Worm (Caenorhabditis elegans) whole organism, L1 larva: ENCODE results near the gene srw-77.

Experiments
- C04F5.9 ChIP-seq: sonication (generic microtip); optimal IDR thresholded peaks from 2 replicates; lab custom pipeline; 2016; ENCODE audit warnings: missing genetic modification characterization, missing compliant biosample characterization
- Y116A8C.19 ChIP-seq: sonication (generic microtip); optimal IDR thresholded peaks from 2 replicates; lab custom pipeline; 2016; ENCODE audit warnings: missing compliant biosample characterization, missing genetic modification characterization, borderline replicate concordance
- ama-1 ChIP-seq: fragments of 150-350 bp; optimal IDR thresholded peaks from 2 replicates; lab custom pipeline; 2014
- blmp-1 ChIP-seq: fragments of 150-350 bp; optimal IDR thresholded peaks from 2 replicates; lab custom pipeline; 2014; ENCODE audit warnings: missing biosample characterization, missing genetic modification characterization
- ceh-82 ChIP-seq, 3 experiments: fragments of 150-350 bp in 1 of 3; sonication (generic microtip) in 2 of 3; optimal IDR thresholded peaks; 2 replicates each; lab custom pipeline; 2014 to 2017; ENCODE audit warnings: missing biosample characterization in 3 of 3, missing genetic modification characterization in 3 of 3
- ceh-88 ChIP-seq: fragments of 200-800 bp; sonication (Bioruptor generic); IDR thresholded peaks from 2 replicates; pipeline ENCODE4 v1.3.6; 2022; ENCODE audit warnings: missing genetic modification characterization, missing compliant biosample characterization
- dpl-1 ChIP-seq, 3 experiments: fragments of 150-350 bp in 2 of 3; sonication (generic microtip) in 1 of 3; optimal IDR thresholded peaks; 2 replicates each; lab custom pipeline; 2014 to 2017; ENCODE audit warnings: missing biosample characterization in 3 of 3, missing genetic modification characterization in 3 of 3, missing genetic modification reagents in 3 of 3
- dsc-1 ChIP-seq: sonication (generic microtip); optimal IDR thresholded peaks from 2 replicates; lab custom pipeline; 2016; ENCODE audit warnings: mild to moderate bottlenecking, missing genetic modification characterization, missing compliant biosample characterization
- efl-1 ChIP-seq, 4 experiments: fragments of 150-350 bp; optimal IDR thresholded peaks in 3 of 4; peaks in 1 of 4; 1 replicate in 1 of 4; 2 replicates in 3 of 4; lab custom pipeline; 2014; ENCODE audit warnings: missing biosample characterization in 2 of 4, missing genetic modification characterization in 2 of 4, missing genetic modification reagents in 2 of 4
- egl-13 ChIP-seq: sonication (generic microtip); optimal IDR thresholded peaks from 2 replicates; lab custom pipeline; 2016; ENCODE audit warnings: missing genotype, missing genetic modification reagents, missing genetic modification characterization, missing compliant biosample characterization
- egl-27 ChIP-seq, 2 experiments: fragments of 150-350 bp in 1 of 2; sonication (generic microtip); optimal IDR thresholded peaks; 3 replicates each; lab custom pipeline; 2017 to 2018; ENCODE audit warnings: missing biosample characterization in 2 of 2, missing genetic modification characterization in 2 of 2, missing genetic modification reagents in 2 of 2
- elt-3 ChIP-seq, 6 experiments: fragments of 150-350 bp in 1 of 6; sonication (generic microtip); optimal IDR thresholded peaks; 2 replicates each; lab custom pipeline; 2017 to 2018; ENCODE audit warnings: missing biosample characterization in 6 of 6, missing genetic modification characterization in 6 of 6, inconsistent platforms in 1 of 6
- fkh-4 ChIP-seq: sonication (generic microtip); optimal IDR thresholded peaks from 2 replicates; lab custom pipeline; 2016; ENCODE audit warnings: missing compliant biosample characterization, missing genetic modification characterization, borderline replicate concordance
- fkh-8 ChIP-seq: sonication (generic microtip); optimal IDR thresholded peaks from 2 replicates; lab custom pipeline; 2016; ENCODE audit warnings: mild to moderate bottlenecking, missing genetic modification characterization, missing compliant biosample characterization
- grh-1 ChIP-seq: fragments of 200-800 bp; sonication (Bioruptor generic); IDR thresholded peaks from 2 replicates; pipeline ENCODE4 v1.3.6; 2022; ENCODE audit warnings: missing genetic modification reagents, missing genetic modification characterization, missing compliant biosample characterization
- hlh-17 ChIP-seq: fragments of 200-800 bp; sonication (Bioruptor generic); optimal IDR thresholded peaks from 2 replicates; lab custom pipeline; 2018; ENCODE audit warnings: missing genetic modification characterization, mild to moderate bottlenecking, missing compliant biosample characterization, moderate library complexity, borderline replicate concordance
- hpl-2 ChIP-seq: fragments of 150-350 bp; optimal IDR thresholded peaks from 2 replicates; lab custom pipeline; 2014; ENCODE audit warnings: missing biosample characterization, missing genetic modification reagents, missing genetic modification characterization
- jun-1 ChIP-seq: fragments of 150-350 bp; optimal IDR thresholded peaks from 2 replicates; lab custom pipeline; 2014; ENCODE audit warnings: missing biosample characterization, missing genetic modification reagents, missing genetic modification characterization
- lin-13 ChIP-seq: fragments of 150-350 bp; optimal IDR thresholded peaks from 2 replicates; lab custom pipeline; 2014; ENCODE audit warnings: missing biosample characterization, missing genetic modification reagents, missing genetic modification characterization
- lin-14 ChIP-seq: fragments of 200-800 bp; sonication (Bioruptor generic); optimal IDR thresholded peaks from 2 replicates; lab custom pipeline; 2018; ENCODE audit warnings: mild to moderate bottlenecking, missing genetic modification characterization, moderate library complexity, missing compliant biosample characterization
- lin-15B ChIP-seq: fragments of 150-350 bp; sonication (generic microtip); optimal IDR thresholded peaks from 3 replicates; lab custom pipeline; 2014; ENCODE audit warnings: missing biosample characterization, missing genetic modification characterization
- lin-35 ChIP-seq, 2 experiments: fragments of 150-350 bp; optimal IDR thresholded peaks; 2 replicates each; lab custom pipeline; 2014; ENCODE audit warnings: missing biosample characterization in 2 of 2, missing genetic modification characterization in 2 of 2, missing genetic modification reagents in 2 of 2
- lir-3 ChIP-seq: sonication (generic microtip); optimal IDR thresholded peaks from 2 replicates; lab custom pipeline; 2016; ENCODE audit warnings: mild to moderate bottlenecking, missing genetic modification characterization, moderate library complexity, missing compliant biosample characterization; ENCODE audit not compliant: poor library complexity
- lsy-2 ChIP-seq, 2 experiments: fragments of 150-350 bp; optimal IDR thresholded peaks; 2 replicates each; lab custom pipeline; 2014; ENCODE audit warnings: missing biosample characterization in 2 of 2, missing genetic modification characterization in 2 of 2
- mdl-1 ChIP-seq, 2 experiments: fragments of 150-350 bp; optimal IDR thresholded peaks; 2 replicates each; lab custom pipeline; 2014 to 2017; ENCODE audit warnings: missing biosample characterization in 2 of 2, missing genetic modification characterization in 2 of 2, inconsistent platforms in 1 of 2
- mep-1 ChIP-seq: fragments of 150-350 bp; optimal IDR thresholded peaks from 2 replicates; lab custom pipeline; 2014; ENCODE audit warnings: missing biosample characterization, missing genetic modification characterization
- nhr-19 ChIP-seq: fragments of 200-800 bp; sonication (Bioruptor generic); conservative IDR thresholded peaks from 2 replicates; pipeline ENCODE4 v1.3.6; 2022; ENCODE audit warnings: missing genetic modification characterization, missing compliant biosample characterization
- nhr-20 ChIP-seq: sonication (generic microtip); optimal IDR thresholded peaks from 2 replicates; lab custom pipeline; 2016; ENCODE audit warnings: mild to moderate bottlenecking, missing genetic modification characterization, missing compliant biosample characterization
- nhr-71 ChIP-seq: sonication (generic microtip); optimal IDR thresholded peaks from 2 replicates; lab custom pipeline; 2016; ENCODE audit warnings: mild to moderate bottlenecking, missing genetic modification characterization, moderate library complexity, missing compliant biosample characterization
- nhr-77 ChIP-seq: fragments of 150-350 bp; optimal IDR thresholded peaks from 2 replicates; lab custom pipeline; 2014; ENCODE audit warnings: missing biosample characterization, missing genetic modification characterization
- nhr-85 ChIP-seq: sonication (generic microtip); peaks from one replicate; lab custom pipeline; 2016; ENCODE audit warnings: missing genetic modification characterization, inconsistent platforms, missing compliant biosample characterization
- nhr-90 ChIP-seq: sonication (generic microtip); optimal IDR thresholded peaks from 2 replicates; lab custom pipeline; 2016; ENCODE audit warnings: mild to moderate bottlenecking, missing genetic modification characterization, missing compliant biosample characterization; ENCODE audit not compliant: poor library complexity
- rnt-1 ChIP-seq: sonication (generic microtip); optimal IDR thresholded peaks from 2 replicates; lab custom pipeline; 2016; ENCODE audit warnings: mild to moderate bottlenecking, missing genetic modification characterization, moderate library complexity, missing compliant biosample characterization
- snpc-4 ChIP-seq: fragments of 150-350 bp; optimal IDR thresholded peaks from 2 replicates; lab custom pipeline; 2014; ENCODE audit warnings: missing biosample characterization, missing genetic modification characterization
- snu-23 ChIP-seq: sonication (generic microtip); optimal IDR thresholded peaks from 2 replicates; lab custom pipeline; 2016; ENCODE audit warnings: missing genetic modification characterization, missing compliant biosample characterization
- sup-37 ChIP-seq: fragments of 200-800 bp; sonication (Bioruptor generic); optimal IDR thresholded peaks from 2 replicates; lab custom pipeline; 2018; ENCODE audit warnings: mild to moderate bottlenecking, missing genetic modification characterization, missing compliant biosample characterization
- swsn-7 ChIP-seq: sonication (generic microtip); optimal IDR thresholded peaks from 2 replicates; lab custom pipeline; 2016; ENCODE audit warnings: missing genetic modification characterization, missing compliant biosample characterization
- tbx-2 ChIP-seq: sonication (generic microtip); optimal IDR thresholded peaks from 2 replicates; lab custom pipeline; 2016; ENCODE audit warnings: missing genetic modification characterization, missing compliant biosample characterization
- tlp-1 ChIP-seq: fragments of 150-350 bp; optimal IDR thresholded peaks from 2 replicates; lab custom pipeline; 2014; ENCODE audit warnings: missing biosample characterization, missing genetic modification characterization
- unc-130 ChIP-seq: fragments of 150-350 bp; optimal IDR thresholded peaks from 2 replicates; lab custom pipeline; 2017; ENCODE audit warnings: missing biosample characterization, missing genetic modification characterization, inconsistent platforms
- unc-30 ChIP-seq: sonication (generic microtip); optimal IDR thresholded peaks from 2 replicates; lab custom pipeline; 2017; ENCODE audit warnings: missing biosample characterization, missing genetic modification characterization
- unc-62 ChIP-seq: fragments of 150-350 bp; optimal IDR thresholded peaks from 2 replicates; lab custom pipeline; 2014; ENCODE audit warnings: missing biosample characterization, missing genetic modification reagents, missing genetic modification characterization
- unc-86 ChIP-seq: sonication (generic microtip); optimal IDR thresholded peaks from 2 replicates; lab custom pipeline; 2016; ENCODE audit warnings: missing genetic modification characterization, missing compliant biosample characterization
- unc-98 ChIP-seq: fragments of 200-800 bp; sonication (Bioruptor generic); IDR thresholded peaks from 2 replicates; pipeline ENCODE4 v1.3.6; 2022; ENCODE audit warnings: missing genetic modification characterization, missing compliant biosample characterization
- xbp-1 ChIP-seq: sonication (generic microtip); optimal IDR thresholded peaks from 2 replicates; lab custom pipeline; 2016; ENCODE audit warnings: missing genetic modification characterization, missing compliant biosample characterization
- zag-1 ChIP-seq: fragments of 150-350 bp; optimal IDR thresholded peaks from 2 replicates; lab custom pipeline; 2014; ENCODE audit warnings: missing biosample characterization, missing genetic modification characterization

srw-77 gene

DNA sequence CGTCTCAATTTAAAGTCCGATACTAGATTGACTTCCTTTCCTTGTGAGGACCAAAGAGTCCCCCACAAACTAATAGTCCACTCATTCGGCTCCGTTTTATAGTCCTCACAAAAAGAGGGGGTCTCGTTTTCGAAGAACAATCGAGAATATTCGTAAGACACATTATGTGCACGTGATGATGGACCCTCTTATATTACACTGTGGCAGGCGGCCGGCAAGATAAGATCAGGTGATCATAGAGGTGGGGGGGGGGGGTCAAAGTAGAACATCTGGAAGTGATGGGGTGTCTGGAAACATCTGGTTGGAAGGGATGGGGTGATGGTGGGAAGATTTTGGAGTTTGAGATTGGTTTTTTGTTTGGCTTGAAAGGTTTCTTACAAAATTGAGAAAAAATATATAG lies 45.0 kb downstream of the srw-77 start:
- peak; percentile 66 for TF ChIP-seq nhr-19 (GFP tag; lab: Robert Waterston, UW)
- TF ChIP-seq Y116A8C.19 (tag; lab: Kevin White, UChicago), result no peak
- peak in 1 of 2 experiments; percentile 54 for TF ChIP-seq mdl-1 (tag; optimal IDR thresholded peaks at IDR 0.05; lab: Kevin White, UChicago)
- TF ChIP-seq hlh-17 (GFP tag; lab: Kevin White, UChicago), result no peak
- no peak for TF ChIP-seq unc-130
- peak; percentile 33; the same call in 1 of the 2 replicates for TF ChIP-seq unc-98
- peak; percentile 65 for TF ChIP-seq rnt-1 (tag; lab: Kevin White, UChicago)
- peak; percentile 73 for TF ChIP-seq fkh-4 (tag; lab: Kevin White, UChicago)
- TF ChIP-seq lin-14 (GFP tag; lab: Kevin White, UChicago), result peak; percentile 43
- TF ChIP-seq dsc-1 (tag; lab: Kevin White, UChicago), result peak; percentile 84
- peak; percentile 47 for TF ChIP-seq nhr-71
- peak; percentile 27 for TF ChIP-seq snu-23 (GFP tag; lab: Kevin White, UChicago)
- TF ChIP-seq lsy-2 (tag; optimal IDR thresholded peaks at IDR 0.05; lab: Kevin White, UChicago), result peak; percentile 8 to 33
- no peak for TF ChIP-seq xbp-1 (tag; lab: Kevin White, UChicago)
- TF ChIP-seq zag-1 (tag; lab: Kevin White, UChicago), result no peak

ce11 chrV:16596102-16596501 lies 47.4 kb downstream of the srw-77 start:
- TF ChIP-seq swsn-7 (tag; lab: Kevin White, UChicago), result no peak
- peak in 1 of 6 experiments; percentile 19 for TF ChIP-seq elt-3 (tag; optimal IDR thresholded peaks at IDR 0.05; lab: Kevin White, UChicago)
- TF ChIP-seq sup-37, result no peak
- no peak for TF ChIP-seq unc-62
- TF ChIP-seq hpl-2 (GFP tag; lab: Kevin White, UChicago), result no peak
- no peak for TF ChIP-seq lin-15B (tag; lab: Kevin White, UChicago)

DNA sequence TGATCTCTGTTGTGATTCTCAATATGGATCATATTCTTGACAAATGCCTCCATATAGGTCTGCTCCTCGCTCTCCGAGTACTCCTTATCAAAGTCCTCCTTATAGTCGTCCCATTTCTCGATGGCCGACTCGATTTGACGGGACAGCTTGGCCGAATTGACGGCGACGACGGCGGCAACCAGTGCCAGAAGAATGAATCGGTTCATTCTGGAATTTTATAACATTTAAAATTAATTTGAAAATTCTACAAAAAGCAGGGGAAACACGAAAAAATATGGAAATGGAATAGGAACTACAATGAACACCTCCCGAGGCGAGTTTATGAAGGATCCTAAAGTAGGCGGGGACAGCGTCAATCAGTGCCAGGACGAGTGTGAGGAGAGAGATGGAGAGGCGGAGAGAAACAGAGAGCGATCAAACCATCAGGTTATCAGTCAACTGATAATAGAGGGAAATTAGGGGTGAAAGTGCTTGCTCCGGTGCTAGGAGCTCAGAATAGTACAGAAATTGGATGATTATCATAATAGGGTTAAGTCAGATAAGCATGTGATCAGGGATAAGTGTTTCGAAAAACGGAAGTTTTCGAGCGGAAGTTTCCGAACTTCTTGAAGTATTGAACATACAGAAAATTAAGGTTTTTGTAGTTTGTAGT lies 48.2 kb downstream of the srw-77 start, which contains the start of gene cpl-1:
TSS of gene cpl-1 (minus strand) at position 207 of the 652 bp plus-strand sequence.
- TF ChIP-seq C04F5.9 (tag; lab: Kevin White, UChicago) (no peak), dpl-1 (GFP tag; optimal IDR thresholded peaks at IDR 0.05; lab: Kevin White, UChicago) (no peak), blmp-1 (tag; lab: Kevin White, UChicago) (peak; percentile 4), nhr-90 (tag; lab: Kevin White, UChicago) (peak; percentile 36), unc-62 (no peak), snu-23 (GFP tag; lab: Kevin White, UChicago) (peak; percentile 6), grh-1 (GFP tag; lab: Robert Waterston, UW) (no peak), nhr-85 (tag; lab: Kevin White, UChicago) (no peak), mep-1 (tag; lab: Kevin White, UChicago) (no peak), nhr-77 (tag; lab: Kevin White, UChicago) (no peak), unc-30 (tag; lab: Kevin White, UChicago) (no peak), jun-1 (tag; lab: Kevin White, UChicago) (peak; percentile 18), lin-35 (GFP tag; optimal IDR thresholded peaks at IDR 0.05; lab: Kevin White, UChicago) (peak in 1 of 2 experiments; percentile 27), ceh-82 (tag; optimal IDR thresholded peaks at IDR 0.05; lab: Kevin White, UChicago) (no peak), fkh-4 (tag; lab: Kevin White, UChicago) (no peak), ama-1 (peak; percentile 88), fkh-8 (no peak), Y116A8C.19 (tag; lab: Kevin White, UChicago) (no peak), ceh-88 (no peak), unc-86 (tag; lab: Kevin White, UChicago) (no peak), lin-14 (GFP tag; lab: Kevin White, UChicago) (peak; percentile 24), tlp-1 (tag; lab: Kevin White, UChicago) (no peak), elt-3 (tag; optimal IDR thresholded peaks at IDR 0.05; lab: Kevin White, UChicago) (no peak), snpc-4 (tag; lab: Kevin White, UChicago) (no peak), hlh-17 (GFP tag; lab: Kevin White, UChicago) (no peak), nhr-20 (peak; percentile 23), hpl-2 (GFP tag; lab: Kevin White, UChicago) (no peak), unc-130 (no peak), lir-3 (tag; lab: Kevin White, UChicago) (no peak), nhr-71 (peak; percentile 45), egl-13 (no peak), efl-1 (optimal IDR thresholded peaks at IDR 0.05; lab: Kevin White, UChicago) (no peak), efl-1 (GFP tag; optimal IDR thresholded peaks at IDR 0.05 in 1 of 2; lab: Kevin White, UChicago) (peak in 1 of 2 experiments; percentile 87), egl-27 (tag; optimal IDR thresholded peaks at IDR 0.05; lab: Kevin White, UChicago) (no peak), tbx-2 (tag; lab: Kevin White, UChicago) (no peak), lin-13 (GFP tag; lab: Kevin White, UChicago) (no peak)
